Worm (Caenorhabditis elegans) whole organism, early embryonic: ENCODE data around the gene C33B4.4.

Source experiments
- aly-1 ChIP-seq: sonication (generic microtip); optimal IDR thresholded peaks from 2 replicates; lab custom pipeline; 2016; ENCODE audit warnings: missing genetic modification characterization, missing compliant biosample characterization
- ama-1 ChIP-seq: fragments of 150-350 bp; optimal IDR thresholded peaks from 2 replicates; lab custom pipeline; 2014
- ceh-36 ChIP-seq: sonication (generic microtip); optimal IDR thresholded peaks from 2 replicates; lab custom pipeline; 2016; ENCODE audit warnings: missing genetic modification characterization, inconsistent platforms, missing compliant biosample characterization
- ets-7 ChIP-seq: sonication (generic microtip); optimal IDR thresholded peaks from 2 replicates; lab custom pipeline; 2016; ENCODE audit warnings: missing genotype, missing genetic modification characterization, missing compliant biosample characterization
- flt-1 ChIP-seq: fragments of 200-800 bp; sonication (Bioruptor generic); IDR thresholded peaks from 2 replicates; pipeline ENCODE4 v1.3.6; 2022; ENCODE audit warnings: missing genetic modification characterization, missing compliant biosample characterization
- hmg-4 ChIP-seq: fragments of 200-800 bp; sonication (Bioruptor generic); optimal IDR thresholded peaks from 2 replicates; lab custom pipeline; 2018; ENCODE audit warnings: mild to moderate bottlenecking, missing genetic modification characterization, missing compliant biosample characterization
- sea-1 ChIP-seq: fragments of 200-800 bp; sonication (Bioruptor generic); conservative IDR thresholded peaks from 2 replicates; pipeline ENCODE4 v1.3.6; 2022; ENCODE audit warnings: missing genetic modification characterization, missing compliant biosample characterization
- tbx-37 ChIP-seq: fragments of 200-800 bp; sonication (Bioruptor generic); conservative IDR thresholded peaks from 2 replicates; pipeline ENCODE4 v1.3.6; 2022; ENCODE audit warnings: missing genetic modification reagents, missing genetic modification characterization, missing compliant biosample characterization
- tra-4 ChIP-seq: sonication (generic microtip); optimal IDR thresholded peaks from 2 replicates; lab custom pipeline; 2017; ENCODE audit warnings: missing genetic modification characterization, missing compliant biosample characterization

ce11 chrII:11349892-11350291 lies 33.4 kb downstream of the C33B4.4 start, which contains the start of gene dph-5:
- TF ChIP-seq ets-7 (tag; lab: Kevin White, UChicago) (no peak), ama-1 (lab: Kevin White, UChicago) (no peak), flt-1 (no peak), tbx-37 (GFP tag; lab: Robert Waterston, UW) (no peak), hmg-4 (no peak), sea-1 (GFP tag; lab: Robert Waterston, UW) (no peak), aly-1 (tag; lab: Kevin White, UChicago) (no peak), ceh-36 (tag; lab: Kevin White, UChicago) (no peak), tra-4 (tag; lab: Kevin White, UChicago) (no peak)
